Worm (Caenorhabditis elegans): ENCODE measurements around the gene Y37A1A.3.

DNA sequence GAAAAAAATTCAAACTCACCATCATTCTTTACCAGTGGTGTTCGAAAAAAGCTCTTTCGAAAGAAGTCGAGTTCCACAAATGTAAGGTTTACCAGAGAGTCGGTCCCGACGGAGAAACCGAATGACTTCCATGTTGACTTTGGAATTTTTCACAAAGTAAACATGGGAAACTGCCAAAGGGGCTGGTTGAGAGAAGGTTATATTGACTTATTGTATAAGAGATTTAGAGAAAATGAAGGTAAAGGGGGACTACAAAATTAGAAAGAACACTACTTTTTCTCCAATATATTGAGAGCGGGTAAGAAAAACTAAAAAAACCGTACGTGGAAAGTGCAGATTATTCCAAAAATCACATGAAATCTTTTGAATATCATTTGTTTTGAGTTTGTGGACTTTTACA, 37.5 kb downstream of the Y37A1A.3 start, which contains the start of gene vamp-8:
- TF ChIP-seq fkh-10 (GFP tag; optimal IDR thresholded peaks at IDR 0.05) (no peak), nhr-232 (tag; optimal IDR thresholded peaks at IDR 0.05) (no peak), ref-2 (tag; optimal IDR thresholded peaks at IDR 0.05) (no peak)

All from whole organism, late embryonic.